Fruit fly (Drosophila melanogaster): ENCODE results near the gene betaTub85D.

DNA sequence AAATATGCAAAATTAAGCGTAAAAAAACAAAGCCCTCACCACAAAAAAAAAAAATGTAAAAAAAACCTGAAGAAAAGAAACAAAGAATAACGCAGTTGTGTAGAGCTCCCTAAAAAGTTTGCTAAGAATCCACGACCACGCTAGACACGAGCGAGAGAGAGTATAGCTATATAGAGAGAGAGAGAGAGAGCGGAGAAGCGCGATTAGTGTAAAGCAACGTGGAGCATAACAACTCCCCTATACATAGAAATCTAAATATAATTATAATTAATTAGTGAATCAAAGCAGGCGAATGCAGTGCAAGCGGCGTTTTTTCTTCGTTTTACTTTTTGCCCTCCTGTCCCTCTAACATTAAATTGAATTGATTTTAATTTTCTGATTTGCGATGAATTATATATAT is 50.7 kb downstream of the betaTub85D start:
- TF ChIP-seq tj (GFP tag; optimal IDR thresholded peaks at IDR 0.05) (no peak), CG12768 (GFP tag; optimal IDR thresholded peaks at IDR 0.05) (no peak)

Measured in whole organism, adult.